Fruit fly (Drosophila melanogaster): ENCODE measurements around the gene Atg4b.

Atg4b gene

dm6 chr3R:15374397-15374796 lies 17.7 kb upstream of the Atg4b start, which contains the start of gene Rbp (continued):
- no peak for TF ChIP-seq CG2712 (tag; optimal IDR thresholded peaks at IDR 0.05)
- peak; percentile 36 for TF ChIP-seq ewg (GFP tag; optimal IDR thresholded peaks at IDR 0.05)
- no peak for TF ChIP-seq D (optimal IDR thresholded peaks at IDR 0.05)
- TF ChIP-seq D (GFP tag; optimal IDR thresholded peaks at IDR 0.05), result no peak
- TF ChIP-seq sqz (GFP tag; optimal IDR thresholded peaks at IDR 0.05), result no peak
- TF ChIP-seq CG9215 (GFP tag; IDR thresholded peaks at IDR 0.05), result no peak
- no peak for TF ChIP-seq pita (GFP tag; optimal IDR thresholded peaks at IDR 0.05)
- 0 out of 3 replicates have a peak, but pooled peaks have one; percentile 17 for TF ChIP-seq CG34422 (GFP tag; IDR thresholded peaks at IDR 0.05)
- TF ChIP-seq gt (GFP tag; IDR thresholded peaks at IDR 0.05), result no peak
- 0 out of 3 replicates have a peak, but pooled peaks have one; percentile 39 for TF ChIP-seq z (GFP tag; IDR thresholded peaks at IDR 0.05)

dm6 chr3R:15371833-15372232 lies 15.1 kb upstream of the Atg4b start, which contains the start of the genes Ccm3 and CG6136:
Ccm3 (plus strand) TSS chr3R:15371957.
CG6136 (minus strand) TSS chr3R:15372212.
- TF ChIP-seq NFAT (GFP tag; IDR thresholded peaks at IDR 0.05) (peak; percentile 61; the same call in 1 of the 2 replicates), fd96Cb (tag; optimal IDR thresholded peaks at IDR 0.05) (no peak), Side (GFP tag; optimal IDR thresholded peaks at IDR 0.05) (peak; percentile 59), sug (tag; optimal IDR thresholded peaks at IDR 0.05) (peak; percentile 58), CG1602 (GFP tag; optimal IDR thresholded peaks at IDR 0.05) (no peak), Dip3 (GFP tag; optimal IDR thresholded peaks at IDR 0.05) (peak; percentile 36), CG3407 (GFP tag; optimal IDR thresholded peaks at IDR 0.05) (no peak), Vsx1 (GFP tag; optimal IDR thresholded peaks at IDR 0.05) (no peak), CG7372 (GFP tag; IDR thresholded peaks at IDR 0.05) (no peak), CG14667 (GFP tag; IDR thresholded peaks at IDR 0.05) (no peak), Doc3 (GFP tag; IDR thresholded peaks at IDR 0.05; ENCODE audit: partially characterized antibody) (peak; percentile 82), otp (GFP tag; IDR thresholded peaks at IDR 0.05) (no peak), Ptx1 (GFP tag; IDR thresholded peaks at IDR 0.05) (no peak), p53 (GFP tag; optimal IDR thresholded peaks at IDR 0.05) (peak; percentile 19), CG16863 (GFP tag; optimal IDR thresholded peaks at IDR 0.05) (no peak), Meics (GFP tag; optimal IDR thresholded peaks at IDR 0.05) (peak; percentile 45), CG2116 (GFP tag; optimal IDR thresholded peaks at IDR 0.05) (peak; percentile 90), maf-S (GFP tag; optimal IDR thresholded peaks at IDR 0.05) (no peak), chif (GFP tag; optimal IDR thresholded peaks at IDR 0.05) (no peak), CG7357 (GFP tag; IDR thresholded peaks at IDR 0.05) (no peak), Hmx (GFP tag; optimal IDR thresholded peaks at IDR 0.05) (no peak), CG2678 (tag; optimal IDR thresholded peaks at IDR 0.05) (no peak), CG13123 (GFP tag; optimal IDR thresholded peaks at IDR 0.05) (no peak), zfh2 (GFP tag; optimal IDR thresholded peaks at IDR 0.05) (peak; percentile 48), Tbp (GFP tag; optimal IDR thresholded peaks at IDR 0.05) (no peak), CG2120 (GFP tag; optimal IDR thresholded peaks at IDR 0.05) (peak; percentile 72), CG6683 (GFP tag; optimal IDR thresholded peaks at IDR 0.05) (peak; percentile 26), tin (GFP tag; optimal IDR thresholded peaks at IDR 0.05) (peak; percentile 7), en (GFP tag; optimal IDR thresholded peaks at IDR 0.05) (no peak), ro (GFP tag; IDR thresholded peaks at IDR 0.05) (no peak), crp (GFP tag; optimal IDR thresholded peaks at IDR 0.05) (peak; percentile 56 to 93), peb (GFP tag; IDR thresholded peaks at IDR 0.05) (no peak), lola (GFP tag; optimal IDR thresholded peaks at IDR 0.05) (no peak), lab (GFP tag; optimal IDR thresholded peaks at IDR 0.05) (peak; percentile 61), CG12769 (tag; optimal IDR thresholded peaks at IDR 0.05) (no peak), CG9727 (GFP tag; optimal IDR thresholded peaks at IDR 0.05) (peak; percentile 25), mld (GFP tag; IDR thresholded peaks at IDR 0.05; ENCODE audit: partially characterized antibody) (peak; percentile 87), Mes4 (GFP tag; optimal IDR thresholded peaks at IDR 0.05) (no peak), az2 (GFP tag; optimal IDR thresholded peaks at IDR 0.05) (no peak), CG14860 (GFP tag; IDR thresholded peaks at IDR 0.05; ENCODE audit: partially characterized antibody) (peak; percentile 90), Ets65A (GFP tag) (peak; percentile 94)
